Worm (Caenorhabditis elegans): ENCODE data around the gene H12C20.7.

ce11 chrV:11610049-11610448, 37.3 kb upstream of the H12C20.7 start, which contains the start of gene piit-1:
- TF ChIP-seq dpl-1 (GFP tag; optimal IDR thresholded peaks at IDR 0.05) (no peak), nhr-11 (tag; optimal IDR thresholded peaks at IDR 0.05) (no peak), lir-3 (tag; optimal IDR thresholded peaks at IDR 0.05) (no peak), mdt-29 (GFP tag; IDR thresholded peaks at IDR 0.05) (no peak), fkh-10 (GFP tag; optimal IDR thresholded peaks at IDR 0.05) (no peak), egl-27 (tag; optimal IDR thresholded peaks at IDR 0.05) (no peak), F44E2.7 (GFP tag; IDR thresholded peaks at IDR 0.05) (no peak), lin-15B (tag; optimal IDR thresholded peaks at IDR 0.05) (no peak), nhr-10 (tag; optimal IDR thresholded peaks at IDR 0.05) (no peak), rbr-2 (tag; optimal IDR thresholded peaks at IDR 0.05) (no peak), lin-13 (GFP tag; optimal IDR thresholded peaks at IDR 0.05) (no peak), pqm-1 (tag; optimal IDR thresholded peaks at IDR 0.05) (no peak), ztf-11 (tag; optimal IDR thresholded peaks at IDR 0.05) (no peak)

Measured in whole organism, L4 larva.